Worm (Caenorhabditis elegans): ENCODE measurements around the gene F40F8.5.

F40F8.5 gene

DNA sequence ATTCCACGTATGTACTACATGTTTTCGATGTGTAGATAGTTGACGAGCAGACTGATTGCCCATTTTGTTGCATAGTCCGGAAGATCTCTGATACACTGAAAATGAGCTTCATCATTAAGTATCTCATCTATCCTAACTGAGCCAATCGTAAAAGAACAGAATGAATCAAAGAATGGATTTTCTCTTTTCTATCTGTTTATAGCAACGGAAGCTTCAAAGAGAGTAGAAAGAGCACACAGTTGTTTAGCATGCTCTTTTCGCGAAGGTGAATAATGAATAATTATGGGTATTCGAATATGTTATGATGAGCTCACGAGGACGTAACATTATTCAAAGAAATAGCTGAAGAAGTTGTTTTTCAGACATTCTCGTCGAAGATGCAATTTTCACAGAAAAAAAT, 23.6 kb downstream of the F40F8.5 start, which contains the start of gene glb-4:
Gene glb-4 (minus strand): TSS at position 101 of the 400 bp plus-strand sequence.
- TF ChIP-seq lin-54 (GFP tag; optimal IDR thresholded peaks at IDR 0.05) (no peak), egrh-3 (GFP tag; IDR thresholded peaks at IDR 0.05) (no peak), mes-4 (tag; optimal IDR thresholded peaks at IDR 0.05) (no peak), K12H6.12 (tag; optimal IDR thresholded peaks at IDR 0.05) (no peak), fkh-3 (tag; optimal IDR thresholded peaks at IDR 0.05) (no peak)

DNA sequence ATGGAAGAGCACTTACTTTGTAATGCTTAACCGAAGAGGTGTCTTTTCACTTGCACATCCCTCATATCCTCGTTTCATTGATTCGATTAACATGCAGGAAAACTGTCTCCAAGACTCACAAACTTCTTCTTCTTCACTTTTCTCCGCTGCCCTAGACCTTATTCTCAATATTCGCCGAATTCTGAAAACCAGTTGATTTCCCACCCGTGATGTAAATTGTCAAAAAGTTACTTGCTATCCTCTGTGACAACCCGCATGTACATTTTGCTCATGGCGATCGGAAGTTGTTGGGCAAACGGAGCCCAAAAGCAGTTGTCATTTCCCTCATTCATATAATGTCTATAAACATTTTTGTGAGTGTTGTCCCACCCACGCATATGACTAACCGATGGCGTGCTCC, 24.3 kb downstream of the F40F8.5 start:
- TF ChIP-seq athp-1 (tag; optimal IDR thresholded peaks at IDR 0.05) (no peak), attf-3 (GFP tag; conservative IDR thresholded peaks at IDR 0.05) (no peak), ztf-28 (GFP tag; IDR thresholded peaks at IDR 0.05) (no peak)

DNA sequence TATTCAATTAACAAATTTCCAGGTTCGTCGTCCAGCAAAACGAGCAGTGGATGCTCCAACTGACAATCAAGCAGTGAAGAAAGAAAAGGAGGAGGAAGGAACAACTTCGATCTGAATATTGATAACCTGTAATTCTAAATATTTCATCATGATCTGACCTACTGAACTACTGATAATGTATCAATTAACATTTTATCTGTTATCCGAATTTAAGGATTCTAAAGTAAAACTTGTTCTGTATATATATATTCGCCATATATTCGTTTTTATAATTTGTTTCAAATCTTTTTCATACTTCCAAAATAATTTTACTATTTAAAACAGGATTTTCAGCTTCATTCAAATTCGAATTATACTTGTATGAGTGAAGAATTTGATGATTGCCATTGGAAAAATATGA, 26.9 kb downstream of the F40F8.5 start, which contains the start of gene apc-17:
Gene apc-17 (plus strand): TSS at position 301 of the 400 bp plus-strand sequence.
- TF ChIP-seq F49E8.2 (tag; optimal IDR thresholded peaks at IDR 0.05; ENCODE audit: insufficient read depth) (peak; percentile 22), snpc-1.3 (tag; optimal IDR thresholded peaks at IDR 0.05; ENCODE audit: insufficient read depth) (no peak)

DNA sequence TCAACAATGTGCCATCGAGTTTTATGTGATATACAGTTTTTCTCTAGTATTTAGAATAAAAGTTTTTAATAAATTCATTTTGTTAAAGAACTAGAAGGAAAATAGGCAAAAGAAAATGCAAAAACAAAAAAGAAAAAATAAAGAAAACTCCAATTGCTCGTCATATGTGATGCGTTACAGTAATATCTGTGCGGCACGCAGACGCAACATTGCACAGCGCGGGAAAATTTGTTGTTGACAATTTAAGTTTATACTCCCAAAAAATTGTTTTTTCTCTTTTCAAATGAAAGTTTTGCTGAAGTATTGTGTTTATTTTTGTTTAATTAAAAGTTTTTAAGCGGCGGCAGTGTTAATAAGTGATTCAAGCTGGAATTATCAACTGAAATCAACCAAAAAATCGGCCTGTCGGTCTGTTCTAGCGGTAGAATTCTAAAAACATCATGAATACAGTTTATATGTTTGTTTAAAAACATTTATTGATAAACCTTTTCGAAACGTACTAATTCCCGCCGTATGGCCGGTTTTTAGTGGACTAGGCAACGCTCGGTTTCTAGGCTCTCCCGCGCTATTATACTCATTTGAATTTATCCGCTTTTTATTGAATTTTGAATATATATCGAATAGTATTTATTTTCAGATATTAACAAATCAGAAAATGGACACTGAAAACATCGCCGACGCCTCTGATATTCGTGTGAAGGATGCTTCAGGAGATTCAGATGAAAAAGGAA, 28.6 kb downstream of the F40F8.5 start, which contains the start of gene nasp-1:
Gene nasp-1 (plus strand): TSS at position 632 of the 731 bp plus-strand sequence.
- no peak for TF ChIP-seq B0035.1 (tag; optimal IDR thresholded peaks at IDR 0.05)
- no peak for TF ChIP-seq egl-44 (GFP tag; IDR thresholded peaks at IDR 0.05)
- TF ChIP-seq tlf-1 (GFP tag; optimal IDR thresholded peaks at IDR 0.05) = no peak
- no peak for TF ChIP-seq ceh-100 (GFP tag; IDR thresholded peaks at IDR 0.05)
- TF ChIP-seq lsy-27 (tag; optimal IDR thresholded peaks at IDR 0.05; ENCODE audit: borderline replicate concordance, insufficient read depth) = no peak
- TF ChIP-seq hsf-1 (GFP tag; IDR thresholded peaks at IDR 0.05) = peak; percentile 69; the same call in 1 of the 2 replicates
- TF ChIP-seq F55B11.4 (tag; optimal IDR thresholded peaks at IDR 0.05; ENCODE audit: borderline replicate concordance, insufficient read depth) = no peak
- no peak for TF ChIP-seq hrde-1 (tag; optimal IDR thresholded peaks at IDR 0.05; ENCODE audit: borderline replicate concordance)
- TF ChIP-seq ceh-40 (GFP tag; IDR thresholded peaks at IDR 0.05) = no peak
- TF ChIP-seq nhr-80 (tag; optimal IDR thresholded peaks at IDR 0.05) = no peak
- TF ChIP-seq lsl-1 (GFP tag; optimal IDR thresholded peaks at IDR 0.05) = peak; percentile 91
- TF ChIP-seq nfya-1 (tag; optimal IDR thresholded peaks at IDR 0.05; ENCODE audit: borderline replicate concordance, insufficient read depth) = no peak
- TF ChIP-seq ceh-27 (GFP tag; optimal IDR thresholded peaks at IDR 0.05) = no peak
- TF ChIP-seq F57C9.4 (tag; optimal IDR thresholded peaks at IDR 0.05) = no peak
- no peak for TF ChIP-seq F39B2.1 (GFP tag; IDR thresholded peaks at IDR 0.05)
- no peak for TF ChIP-seq cebp-1 (GFP tag; IDR thresholded peaks at IDR 0.05)
- peak; percentile 19 for TF ChIP-seq cebp-1 (tag; optimal IDR thresholded peaks at IDR 0.05)
- no peak for TF ChIP-seq ceh-79 (tag; optimal IDR thresholded peaks at IDR 0.05)
- no peak for TF ChIP-seq aptf-3 (GFP tag; IDR thresholded peaks at IDR 0.05)
- TF ChIP-seq nfyb-1 (GFP tag; IDR thresholded peaks at IDR 0.05) = no peak
- no peak for TF ChIP-seq Y53F4B.3 (GFP tag; IDR thresholded peaks at IDR 0.05)
- peak; percentile 12 for TF ChIP-seq tbp1 (GFP tag; optimal IDR thresholded peaks at IDR 0.05)
- TF ChIP-seq bed-2 (GFP tag; IDR thresholded peaks at IDR 0.05) = no peak
- TF ChIP-seq dox-1 (GFP tag; IDR thresholded peaks at IDR 0.05) = peak; percentile 38; the same call in 1 of the 2 replicates
- no peak for TF ChIP-seq mel-28 (tag; optimal IDR thresholded peaks at IDR 0.05; ENCODE audit: borderline replicate concordance)
- no peak for TF ChIP-seq C17E4.6 (GFP tag; IDR thresholded peaks at IDR 0.05)
- TF ChIP-seq nhr-27 (tag; optimal IDR thresholded peaks at IDR 0.05) = no peak
- TF ChIP-seq lin-40 (tag; optimal IDR thresholded peaks at IDR 0.05) = no peak
- TF ChIP-seq xnd-1 (tag; optimal IDR thresholded peaks at IDR 0.05) = peak; percentile 30
- TF ChIP-seq him-1 (tag; optimal IDR thresholded peaks at IDR 0.05) = no peak
- TF ChIP-seq dpl-1 (GFP tag; optimal IDR thresholded peaks at IDR 0.05) = peak; percentile 83
- peak; percentile 67 for TF ChIP-seq snpc-3.4 (tag; optimal IDR thresholded peaks at IDR 0.05)
